Fruit fly (Drosophila melanogaster) whole organism: ENCODE data around the gene Ttc30.

Source experiments
- pan ChIP-seq: fragments of >200 bp; optimal IDR thresholded peaks from 2 replicates; lab custom pipeline; 2017
- psq ChIP-seq: fragments of >200 bp; optimal IDR thresholded peaks from 2 replicates; lab custom pipeline; 2017

dm6 chr2L:13072747-13073355, 33.8 kb upstream of the Ttc30 start:
- no peak for TF ChIP-seq pan (lab: Kevin White, UChicago)
- no peak for TF ChIP-seq psq (lab: Kevin White, UChicago)
